Fruit fly (Drosophila melanogaster): Measurements from ENCODE around the gene sina.
A peak's percentile ranks its signal among the peaks of the same experiment; 100 is the strongest.

The sina gene

dm6 chr3L:16893647-16894046 lies 40.1 kb downstream of the sina start (continued):
- TF ChIP-seq her (GFP tag; optimal IDR thresholded peaks at IDR 0.05) (no peak), grau (tag; optimal IDR thresholded peaks at IDR 0.05) (peak; percentile 41), sqz (GFP tag; optimal IDR thresholded peaks at IDR 0.05) (no peak), CG30403 (GFP tag; optimal IDR thresholded peaks at IDR 0.05) (peak; percentile 1), az2 (GFP tag; optimal IDR thresholded peaks at IDR 0.05) (no peak), CG18764 (GFP tag; optimal IDR thresholded peaks at IDR 0.05) (no peak), en (GFP tag; optimal IDR thresholded peaks at IDR 0.05) (no peak), CG4424 (GFP tag; optimal IDR thresholded peaks at IDR 0.05) (no peak), CG12236 (GFP tag; optimal IDR thresholded peaks at IDR 0.05) (no peak), Nf-YB (GFP tag; optimal IDR thresholded peaks at IDR 0.05) (no peak), Hr3 (GFP tag; optimal IDR thresholded peaks at IDR 0.05) (no peak), CG4820 (GFP tag; optimal IDR thresholded peaks at IDR 0.05) (no peak), kah (GFP tag; optimal IDR thresholded peaks at IDR 0.05) (no peak), Camta (GFP tag; optimal IDR thresholded peaks at IDR 0.05) (no peak), phol (tag; optimal IDR thresholded peaks at IDR 0.05) (peak; percentile 2), CG8388 (GFP tag; optimal IDR thresholded peaks at IDR 0.05) (no peak), CG3847 (GFP tag; IDR thresholded peaks at IDR 0.05) (no peak), Adf1 (GFP tag; IDR thresholded peaks at IDR 0.05) (no peak), mld (GFP tag; IDR thresholded peaks at IDR 0.05; ENCODE audit: partially characterized antibody) (no peak), CG7357 (GFP tag; IDR thresholded peaks at IDR 0.05) (no peak), CG10959 (GFP tag; IDR thresholded peaks at IDR 0.05) (no peak), crp (GFP tag; optimal IDR thresholded peaks at IDR 0.05) (no peak), CG3163 (GFP tag; optimal IDR thresholded peaks at IDR 0.05) (no peak), CG32532 (GFP tag; IDR thresholded peaks at IDR 0.05) (peak; percentile 43; the same call in 1 of the 2 replicates), Ets65A (GFP tag) (no peak), CG16813 (GFP tag; IDR thresholded peaks at IDR 0.05; ENCODE audit: partially characterized antibody) (no peak), bowl (GFP tag; IDR thresholded peaks at IDR 0.05) (no peak), CG31388 (GFP tag; optimal IDR thresholded peaks at IDR 0.05) (no peak), psq (GFP tag; optimal IDR thresholded peaks at IDR 0.05) (no peak), cad (GFP tag; optimal IDR thresholded peaks at IDR 0.05) (no peak), zf30C (GFP tag; optimal IDR thresholded peaks at IDR 0.05) (no peak), CG14860 (GFP tag; IDR thresholded peaks at IDR 0.05; ENCODE audit: partially characterized antibody) (no peak), gcm (GFP tag; optimal IDR thresholded peaks at IDR 0.05) (no peak), ken (GFP tag; IDR thresholded peaks at IDR 0.05) (no peak), slbo (GFP tag; IDR thresholded peaks at IDR 0.05) (peak; percentile 50; the same call in 1 of the 2 replicates), CG10565 (GFP tag; optimal IDR thresholded peaks at IDR 0.05) (no peak), CG17359 (tag; optimal IDR thresholded peaks at IDR 0.05) (peak; percentile 10), TFAM (GFP tag; optimal IDR thresholded peaks at IDR 0.05) (no peak), BtbVII (GFP tag; optimal IDR thresholded peaks at IDR 0.05) (no peak), CG2678 (tag; optimal IDR thresholded peaks at IDR 0.05) (peak; percentile 65), ato (GFP tag; IDR thresholded peaks at IDR 0.05; ENCODE audit: partially characterized antibody) (no peak), CG3281 (GFP tag; optimal IDR thresholded peaks at IDR 0.05) (peak; percentile 35), sisA (GFP tag; IDR thresholded peaks at IDR 0.05) (0 out of 2 replicates have a peak, but pooled peaks have one; percentile 8), bcd (GFP tag; optimal IDR thresholded peaks at IDR 0.05) (peak; percentile 1), chif (GFP tag; optimal IDR thresholded peaks at IDR 0.05) (no peak), CG12744 (GFP tag; optimal IDR thresholded peaks at IDR 0.05) (no peak), trh (GFP tag; optimal IDR thresholded peaks at IDR 0.05) (no peak), gcm2 (GFP tag; optimal IDR thresholded peaks at IDR 0.05) (no peak), CG10366 (GFP tag; IDR thresholded peaks at IDR 0.05) (peak; percentile 26; the same call in 1 of the 2 replicates), CG4328 (GFP tag; optimal IDR thresholded peaks at IDR 0.05) (no peak), CG13894 (tag; optimal IDR thresholded peaks at IDR 0.05) (no peak), org-1 (GFP tag; optimal IDR thresholded peaks at IDR 0.05) (no peak)
